Fruit fly (Drosophila melanogaster): ENCODE data around the gene NKCC.

- TF ChIP-seq CG4496 (GFP tag; IDR thresholded peaks at IDR 0.05) (no peak), CG13204 (GFP tag; optimal IDR thresholded peaks at IDR 0.05) (no peak), CG17806 (tag; optimal IDR thresholded peaks at IDR 0.05) (no peak), CG34367 (tag; optimal IDR thresholded peaks at IDR 0.05) (no peak), CG15710 (tag; optimal IDR thresholded peaks at IDR 0.05) (no peak), fd96Ca (GFP tag; IDR thresholded peaks at IDR 0.05) (no peak), EcR (GFP tag; optimal IDR thresholded peaks at IDR 0.05) (no peak), CG32121 (GFP tag; IDR thresholded peaks at IDR 0.05) (no peak), gl (tag; optimal IDR thresholded peaks at IDR 0.05) (no peak), Snoo (tag; optimal IDR thresholded peaks at IDR 0.05) (no peak), D1 (tag; optimal IDR thresholded peaks at IDR 0.05) (no peak), CG10348 (GFP tag; IDR thresholded peaks at IDR 0.05) (no peak), CG14655 (GFP tag; optimal IDR thresholded peaks at IDR 0.05) (no peak), CG9948 (tag; optimal IDR thresholded peaks at IDR 0.05) (no peak)
Measured at dm6 chr3R:5463199-5463949, 39.1 kb downstream of the NKCC start.
